Fruit fly (Drosophila melanogaster): ENCODE data around the gene CG13771.

CG13771 gene

DNA sequence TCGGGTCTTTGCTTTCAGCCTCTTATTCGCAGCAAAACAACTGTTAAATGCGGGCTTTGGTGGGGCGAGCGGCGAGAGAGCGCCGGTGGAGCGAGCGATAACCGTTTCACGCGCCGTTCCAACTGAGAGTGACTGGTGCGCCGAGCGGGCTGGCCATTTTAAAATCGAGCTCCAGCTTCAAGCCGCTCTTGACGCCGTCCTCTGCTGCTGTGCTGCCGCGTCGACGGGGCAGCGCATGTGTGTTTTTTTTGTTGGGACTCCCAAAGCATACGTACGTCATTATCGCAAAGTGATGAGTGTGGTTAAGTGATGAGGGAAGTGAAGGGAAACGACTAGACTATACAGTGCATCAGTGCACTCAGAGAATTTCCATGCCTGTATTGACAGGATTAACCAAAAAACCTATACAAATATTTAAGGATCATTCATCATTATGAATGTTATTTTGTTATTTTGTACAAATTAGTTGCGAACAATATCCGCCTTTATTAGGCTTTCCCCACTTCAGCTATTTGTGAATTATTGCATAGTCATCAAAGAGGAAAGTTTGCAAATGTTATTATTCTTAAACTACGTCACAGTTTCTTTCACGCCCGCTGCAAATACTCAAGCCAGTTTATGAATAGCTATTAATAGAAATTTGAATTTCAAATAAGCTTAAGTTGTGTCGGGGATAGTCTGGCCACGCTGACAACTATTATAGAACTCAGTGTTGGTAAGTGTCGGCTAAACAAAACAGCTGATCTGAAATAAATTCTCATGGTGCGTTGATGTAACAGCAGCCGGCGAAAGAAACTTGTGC, 10.0 kb upstream of the CG13771 start, which contains the start of gene Spn27A (continued):
- TF ChIP-seq CG33557 (GFP tag; optimal IDR thresholded peaks at IDR 0.05) (peak; percentile 29), klu (GFP tag; IDR thresholded peaks at IDR 0.05) (no peak), MESR4 (GFP tag; optimal IDR thresholded peaks at IDR 0.05) (peak; percentile 11), ems (GFP tag; optimal IDR thresholded peaks at IDR 0.05) (peak; percentile 27), Gug (GFP tag; IDR thresholded peaks at IDR 0.05) (0 out of 4 replicates have a peak, but pooled peaks have one; percentile 9), odd (GFP tag; optimal IDR thresholded peaks at IDR 0.05) (peak; percentile 28), psq (GFP tag; optimal IDR thresholded peaks at IDR 0.05) (no peak), Dbx (GFP tag; IDR thresholded peaks at IDR 0.05) (0 out of 3 replicates have a peak, but pooled peaks have one; percentile 33), vfl (GFP tag; optimal IDR thresholded peaks at IDR 0.05) (peak; percentile 6), her (GFP tag; optimal IDR thresholded peaks at IDR 0.05) (peak; percentile 36), chm (GFP tag; IDR thresholded peaks at IDR 0.05) (no peak; the same call in 1 of the 2 replicates), Lpt (GFP tag; optimal IDR thresholded peaks at IDR 0.05) (no peak), D (optimal IDR thresholded peaks at IDR 0.05) (no peak), D (GFP tag; optimal IDR thresholded peaks at IDR 0.05) (peak; percentile 60), CG18262 (tag; optimal IDR thresholded peaks at IDR 0.05) (peak; percentile 71), CG10209 (GFP tag; optimal IDR thresholded peaks at IDR 0.05) (peak; percentile 56), lab (GFP tag; optimal IDR thresholded peaks at IDR 0.05) (no peak), CG18764 (GFP tag; optimal IDR thresholded peaks at IDR 0.05) (peak; percentile 35), crp (GFP tag; optimal IDR thresholded peaks at IDR 0.05) (peak; percentile 88 to 97), scrt (GFP tag; optimal IDR thresholded peaks at IDR 0.05) (peak; percentile 38), CG32772 (GFP tag; IDR thresholded peaks at IDR 0.05) (peak; percentile 39; the same call in 1 of the 2 replicates), Lim3 (GFP tag; IDR thresholded peaks at IDR 0.05) (no peak), bcd (GFP tag; optimal IDR thresholded peaks at IDR 0.05) (no peak), Atf-2 (GFP tag; optimal IDR thresholded peaks at IDR 0.05) (peak; percentile 32), en (GFP tag; optimal IDR thresholded peaks at IDR 0.05) (peak; percentile 19), NC2α (GFP tag; optimal IDR thresholded peaks at IDR 0.05) (peak; percentile 51), Ravus (GFP tag; IDR thresholded peaks at IDR 0.05) (no peak), vvl (GFP tag; IDR thresholded peaks at IDR 0.05) (peak; percentile 93), ssp (GFP tag; IDR thresholded peaks at IDR 0.05) (peak; percentile 20; the same call in 1 of the 2 replicates), sug (tag; optimal IDR thresholded peaks at IDR 0.05) (peak; percentile 2), Myb (GFP tag; optimal IDR thresholded peaks at IDR 0.05) (peak; percentile 79), bowl (GFP tag; IDR thresholded peaks at IDR 0.05) (no peak), sc (optimal IDR thresholded peaks at IDR 0.05) (no peak), sc (GFP tag; optimal IDR thresholded peaks at IDR 0.05) (peak; percentile 49), Blimp-1 (GFP tag; optimal IDR thresholded peaks at IDR 0.05) (peak; percentile 66), B-H1 (GFP tag; IDR thresholded peaks at IDR 0.05) (0 out of 3 replicates have a peak, but pooled peaks have one; percentile 32), Opbp (GFP tag; IDR thresholded peaks at IDR 0.05; ENCODE audit: partially characterized antibody) (0 out of 3 replicates have a peak, but pooled peaks have one; percentile 41), CG11723 (GFP tag; optimal IDR thresholded peaks at IDR 0.05) (peak; percentile 35), lov (optimal IDR thresholded peaks at IDR 0.05) (no peak), lov (GFP tag; IDR thresholded peaks at IDR 0.05) (no peak), CG12659 (GFP tag; optimal IDR thresholded peaks at IDR 0.05) (peak; percentile 63), CG16813 (GFP tag; IDR thresholded peaks at IDR 0.05; ENCODE audit: partially characterized antibody) (no peak), CG12155 (GFP tag; optimal IDR thresholded peaks at IDR 0.05) (peak; percentile 40), CG3847 (GFP tag; IDR thresholded peaks at IDR 0.05) (peak; percentile 41), CG4854 (GFP tag; optimal IDR thresholded peaks at IDR 0.05) (peak; percentile 35), CG3281 (GFP tag; optimal IDR thresholded peaks at IDR 0.05) (peak; percentile 60), ATbp (GFP tag; optimal IDR thresholded peaks at IDR 0.05) (peak; percentile 26), gcm (GFP tag; optimal IDR thresholded peaks at IDR 0.05) (peak; percentile 83), stwl (tag; optimal IDR thresholded peaks at IDR 0.05) (peak; percentile 90)
